Fruit fly (Drosophila melanogaster) whole organism, pupa: Measurements from ENCODE around the gene CG13907.

Experiments
- CG10348 ChIP-seq: fragments of 200-800 bp; sonication (Bioruptor generic); IDR thresholded peaks from 2 replicates; pipeline ENCODE4 v1.3.6; 2022; ENCODE audit warnings: missing biosample characterization, missing genetic modification characterization
- CG12605 ChIP-seq: fragments of 200-800 bp; sonication (Bioruptor generic); IDR thresholded peaks from 2 replicates; pipeline ENCODE4 v1.3.6; 2022; ENCODE audit warnings: missing biosample characterization, missing genetic modification characterization
- CG13204 ChIP-seq: fragments of 200-800 bp; sonication (Bioruptor generic); optimal IDR thresholded peaks from 2 replicates; lab custom pipeline; 2018; ENCODE audit warnings: missing biosample characterization, mild to moderate bottlenecking, missing genetic modification characterization, moderate library complexity
- CG14655 ChIP-seq: fragments of 200-800 bp; sonication (Bioruptor generic); optimal IDR thresholded peaks from 3 replicates; lab custom pipeline; 2017; ENCODE audit warnings: mild to moderate bottlenecking, missing biosample characterization, missing genetic modification reagents, missing genetic modification characterization
- CG15710 ChIP-seq: fragments of 200-800 bp; sonication (Bioruptor generic); optimal IDR thresholded peaks from 2 replicates; lab custom pipeline; 2018; ENCODE audit warnings: missing biosample characterization, mild to moderate bottlenecking, missing genetic modification characterization, moderate library complexity
- CG17806 ChIP-seq: fragments of 200-800 bp; sonication (Bioruptor generic); optimal IDR thresholded peaks from 2 replicates; lab custom pipeline; 2018; ENCODE audit warnings: missing biosample characterization, mild to moderate bottlenecking, missing genetic modification characterization, moderate library complexity
- CG32121 ChIP-seq: fragments of 200-800 bp; sonication (Bioruptor generic); IDR thresholded peaks from 2 replicates; pipeline ENCODE4 v1.3.6; 2022; ENCODE audit warnings: missing biosample characterization, missing genetic modification characterization
- CG34367 ChIP-seq: fragments of 200-800 bp; sonication (Bioruptor generic); optimal IDR thresholded peaks from 2 replicates; lab custom pipeline; 2018; ENCODE audit warnings: missing biosample characterization, mild to moderate bottlenecking, missing genetic modification characterization
- CG4496 ChIP-seq: fragments of 200-800 bp; sonication (Bioruptor generic); IDR thresholded peaks from 3 replicates; pipeline ENCODE4 v1.3.6; 2022; ENCODE audit warnings: missing biosample characterization, missing genetic modification characterization
- CG8159 ChIP-seq: fragments of 200-800 bp; sonication (Bioruptor generic); optimal IDR thresholded peaks from 3 replicates; lab custom pipeline; 2018; ENCODE audit warnings: missing biosample characterization, mild to moderate bottlenecking, missing genetic modification characterization, moderate library complexity
- CG8301 ChIP-seq: fragments of 200-800 bp; sonication (Bioruptor generic); optimal IDR thresholded peaks from 2 replicates; lab custom pipeline; 2018; ENCODE audit warnings: missing biosample characterization, mild to moderate bottlenecking, missing genetic modification characterization
- CG9948 ChIP-seq: fragments of 200-800 bp; sonication (Bioruptor generic); optimal IDR thresholded peaks from 2 replicates; lab custom pipeline; 2018; ENCODE audit warnings: missing biosample characterization, mild to moderate bottlenecking, missing genetic modification characterization, moderate library complexity
- D1 ChIP-seq: fragments of 200-800 bp; sonication (Bioruptor generic); optimal IDR thresholded peaks from 2 replicates; lab custom pipeline; 2018; ENCODE audit warnings: missing biosample characterization, mild to moderate bottlenecking, missing genetic modification characterization, moderate library complexity
- EcR ChIP-seq: fragments of 200-800 bp; sonication (Bioruptor generic); optimal IDR thresholded peaks from 3 replicates; lab custom pipeline; 2019; ENCODE audit warnings: missing biosample characterization, missing genetic modification characterization, mild to moderate bottlenecking, moderate library complexity, missing genetic modification reagents
- Ets98B ChIP-seq: fragments of 200-800 bp; sonication (Bioruptor generic); IDR thresholded peaks from 2 replicates; pipeline ENCODE4 v1.3.6; 2022; ENCODE audit warnings: missing biosample characterization, missing genetic modification characterization
- Pif1A ChIP-seq: fragments of 200-800 bp; sonication (Bioruptor generic); optimal IDR thresholded peaks from 3 replicates; lab custom pipeline; 2016; ENCODE audit warnings: missing biosample characterization, missing genetic modification characterization
- Pif1B ChIP-seq: fragments of 200-800 bp; sonication (Bioruptor generic); optimal IDR thresholded peaks from 3 replicates; lab custom pipeline; 2016; ENCODE audit warnings: missing biosample characterization, missing genetic modification characterization
- Snoo ChIP-seq: fragments of 200-800 bp; sonication (Bioruptor generic); optimal IDR thresholded peaks from 3 replicates; lab custom pipeline; 2017; ENCODE audit warnings: missing biosample characterization, mild to moderate bottlenecking, missing genetic modification characterization, inconsistent platforms
- fd96Ca ChIP-seq: fragments of 200-800 bp; sonication (Bioruptor generic); IDR thresholded peaks from 3 replicates; pipeline ENCODE4 v1.3.6; 2022; ENCODE audit warnings: missing biosample characterization, missing genetic modification characterization
- gl ChIP-seq: fragments of 200-800 bp; sonication (Bioruptor generic); optimal IDR thresholded peaks from 2 replicates; lab custom pipeline; 2018; ENCODE audit warnings: missing biosample characterization, mild to moderate bottlenecking, missing genetic modification characterization
- rn ChIP-seq: fragments of 200-800 bp; sonication (Bioruptor generic); IDR thresholded peaks from 2 replicates; pipeline ENCODE4 v1.3.6; 2022; ENCODE audit warnings: missing biosample characterization, missing genetic modification characterization

Gene CG13907

dm6 chr3L:880851-881250 lies 962 bp downstream of the CG13907 start:
- TF ChIP-seq CG13204 (peak; percentile 8), rn (no peak), CG4496 (GFP tag; lab: Robert Waterston, UW) (peak; percentile 62), EcR (GFP tag; lab: Kevin White, UChicago) (peak; percentile 34), CG8159 (tag; lab: Kevin White, UChicago) (no peak), CG12605 (GFP tag; lab: Robert Waterston, UW) (peak; percentile 40)

DNA sequence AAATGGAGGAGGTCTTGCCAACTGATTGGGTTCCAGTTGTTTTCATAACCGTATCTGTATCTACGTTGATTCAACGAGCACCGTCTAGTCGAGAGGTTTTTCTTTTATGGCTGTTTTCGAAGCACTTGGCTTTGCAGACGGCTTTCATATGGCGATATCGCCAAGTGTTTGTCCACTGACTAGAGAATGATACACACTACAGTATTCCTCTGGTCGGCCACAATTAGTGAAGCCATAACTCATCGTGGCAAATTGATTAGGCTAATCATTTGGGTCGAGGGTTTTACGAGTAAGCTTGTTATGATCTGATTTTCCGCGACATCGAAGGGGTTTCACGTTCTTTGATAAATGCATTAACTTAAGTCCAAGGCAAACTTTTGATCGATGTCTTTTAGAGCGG lies 5.2 kb downstream of the CG13907 start:
- TF ChIP-seq CG12605 (GFP tag; lab: Robert Waterston, UW) (no peak), CG34367 (tag; lab: Kevin White, UChicago) (no peak), CG9948 (tag; lab: Kevin White, UChicago) (no peak), CG8301 (no peak), Ets98B (GFP tag; lab: Robert Waterston, UW) (no peak), CG10348 (no peak), Pif1A (GFP tag; lab: Kevin White, UChicago) (no peak), Snoo (no peak), CG15710 (tag; lab: Kevin White, UChicago) (no peak)
- TF ChIP-seq, all 21 proteins: peak for 0

DNA sequence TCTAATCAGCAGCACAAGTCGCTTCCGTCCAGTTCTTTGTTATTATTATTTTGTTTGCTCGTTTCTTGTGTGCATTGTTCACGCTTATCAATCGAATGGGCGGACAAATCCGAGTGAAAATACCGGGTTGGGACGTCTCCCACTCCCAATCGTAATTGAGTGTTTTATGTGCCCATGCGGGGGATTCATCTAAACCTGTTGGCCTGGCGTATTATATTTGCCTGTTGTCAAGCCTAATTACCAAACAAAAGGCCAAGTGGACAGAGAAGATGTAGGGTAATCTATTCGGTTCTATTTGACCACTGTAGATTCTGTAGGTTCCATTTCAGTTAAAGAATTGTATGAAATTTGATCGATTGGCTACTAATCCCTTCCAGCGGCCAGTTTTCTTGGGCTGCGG lies 5.7 kb downstream of the CG13907 start:
- TF ChIP-seq CG34367 (tag; lab: Kevin White, UChicago) (no peak), fd96Ca (GFP tag; lab: Robert Waterston, UW) (0 out of 3 replicates have a peak, but pooled peaks have one; percentile 2), Pif1B (GFP tag; lab: Kevin White, UChicago) (no peak), CG8159 (tag; lab: Kevin White, UChicago) (no peak), gl (no peak)

DNA sequence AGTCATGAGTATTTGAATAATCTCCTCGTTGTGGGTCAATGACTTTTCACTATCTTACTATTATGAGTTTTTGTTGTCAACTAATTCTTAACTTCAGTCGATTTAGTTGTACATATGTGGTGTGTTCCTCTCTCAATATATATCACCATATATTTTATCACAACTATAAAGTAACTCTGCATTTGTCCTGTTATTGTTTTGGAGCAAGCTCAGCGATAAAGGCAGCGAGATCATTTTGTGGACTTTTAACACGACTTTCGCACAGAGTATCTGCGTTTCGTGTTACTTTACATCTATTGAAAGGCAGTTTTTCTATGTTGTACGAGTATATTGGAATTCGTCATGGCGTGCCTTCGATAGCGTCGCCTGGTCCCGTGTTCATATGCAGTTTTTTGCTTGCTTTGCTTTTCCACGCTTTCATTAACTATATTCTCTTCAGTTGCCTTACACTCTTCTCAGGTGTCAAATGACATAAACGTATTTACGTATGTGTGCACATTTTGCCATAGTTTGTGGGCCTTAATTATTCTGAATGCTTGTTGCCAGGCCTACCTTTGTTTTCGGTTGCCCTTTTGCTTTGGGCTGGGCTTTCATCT lies 6.3 kb downstream of the CG13907 start:
- TF ChIP-seq CG13204 = no peak
- TF ChIP-seq CG14655 (GFP tag; lab: Kevin White, UChicago) = peak; percentile 52
- 0 out of 3 replicates have a peak, but pooled peaks have one; percentile 34 for TF ChIP-seq CG4496 (GFP tag; lab: Robert Waterston, UW)
- TF ChIP-seq EcR (GFP tag; lab: Kevin White, UChicago) = peak; percentile 14
- TF ChIP-seq CG8301 = peak; percentile 53
- TF ChIP-seq CG12605 (GFP tag; lab: Robert Waterston, UW) = no peak
- peak; percentile 21; the same call in 1 of the 2 replicates for TF ChIP-seq Ets98B (GFP tag; lab: Robert Waterston, UW)
- TF ChIP-seq fd96Ca (GFP tag; lab: Robert Waterston, UW) = peak; percentile 47; the same call in 1 of the 3 replicates
- no peak for TF ChIP-seq rn

DNA sequence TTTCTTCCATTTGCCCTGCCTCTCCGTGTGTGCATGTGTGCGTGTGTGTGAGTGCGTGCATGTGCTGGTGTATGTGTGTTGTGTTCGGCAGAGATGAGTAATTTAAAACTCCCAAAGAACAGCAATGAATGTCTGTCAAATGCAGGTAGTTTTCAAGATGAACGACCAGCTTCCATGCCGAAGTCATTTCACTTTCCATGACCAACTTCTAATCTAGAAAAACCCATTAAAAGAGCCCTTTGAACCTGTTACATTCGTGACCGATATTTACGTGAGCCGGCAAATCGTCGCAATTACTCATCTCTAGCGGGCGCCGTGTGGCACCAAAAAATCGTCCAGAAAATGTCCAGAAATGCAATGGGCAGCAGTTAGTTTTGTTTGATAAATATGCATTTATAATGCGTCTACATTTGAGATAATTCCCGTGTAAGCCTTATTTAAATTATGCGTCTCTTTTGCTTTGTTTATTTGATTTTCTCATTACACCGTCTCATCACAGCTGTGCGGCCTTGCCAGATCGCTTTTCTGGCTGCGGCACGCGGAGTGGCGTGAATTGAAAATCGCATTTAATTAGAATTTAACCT lies 9.3 kb downstream of the CG13907 start:
- TF ChIP-seq CG12605 (GFP tag; lab: Robert Waterston, UW) = no peak
- peak; percentile 19; the same call in 1 of the 2 replicates for TF ChIP-seq CG32121 (GFP tag; lab: Robert Waterston, UW)
- peak; percentile 9 for TF ChIP-seq CG8301
- no peak for TF ChIP-seq EcR (GFP tag; lab: Kevin White, UChicago)
- no peak for TF ChIP-seq gl
- TF ChIP-seq CG15710 (tag; lab: Kevin White, UChicago) = peak; percentile 44
- peak; percentile 36 for TF ChIP-seq CG8159 (tag; lab: Kevin White, UChicago)
- TF ChIP-seq CG14655 (GFP tag; lab: Kevin White, UChicago) = peak; percentile 39
- TF ChIP-seq Pif1A (GFP tag; lab: Kevin White, UChicago) = peak; percentile 34
- TF ChIP-seq rn = 0 out of 2 replicates have a peak, but pooled peaks have one; percentile 41
- peak; percentile 29 for TF ChIP-seq CG9948 (tag; lab: Kevin White, UChicago)
- TF ChIP-seq CG4496 (GFP tag; lab: Robert Waterston, UW) = peak; percentile 53; the same call in 2 of the 3 replicates
- peak; percentile 17 for TF ChIP-seq CG17806 (tag; lab: Kevin White, UChicago)
- TF ChIP-seq CG10348 = no peak
- 0 out of 2 replicates have a peak, but pooled peaks have one; percentile 8 for TF ChIP-seq Ets98B (GFP tag; lab: Robert Waterston, UW)
- peak; percentile 65; the same call in 1 of the 3 replicates for TF ChIP-seq fd96Ca (GFP tag; lab: Robert Waterston, UW)
- TF ChIP-seq Snoo = peak; percentile 22
- TF ChIP-seq CG13204 = no peak
- no peak for TF ChIP-seq Pif1B (GFP tag; lab: Kevin White, UChicago)
- TF ChIP-seq D1 (tag; lab: Kevin White, UChicago) = no peak
- TF ChIP-seq CG34367 (tag; lab: Kevin White, UChicago) = peak; percentile 39

dm6 chr3L:871713-872112 lies 10.1 kb downstream of the CG13907 start, which contains the start of gene Usp10:
Gene Usp10, plus strand, starts transcription at chr3L:871899.
- TF ChIP-seq EcR (GFP tag; lab: Kevin White, UChicago) (peak; percentile 6), CG14655 (GFP tag; lab: Kevin White, UChicago) (no peak), CG13204 (no peak)
